Fruit fly (Drosophila melanogaster) whole organism, embryonic: Measurements from ENCODE around the gene CG13700.

Source experiments
- CG10274 ChIP-seq: fragments of 200-800 bp; sonication (Bioruptor generic); optimal IDR thresholded peaks from 3 replicates; lab custom pipeline; 2017; ENCODE audit warnings: missing biosample characterization, mild to moderate bottlenecking, missing genetic modification characterization
- CG16813 ChIP-seq: fragments of 200-800 bp; sonication (Bioruptor generic); IDR thresholded peaks from 3 replicates; pipeline ENCODE4 v1.3.6; 2022; ENCODE audit warnings: missing biosample characterization, missing genetic modification characterization; ENCODE audit not compliant: partially characterized antibody
- CG31224 ChIP-seq: fragments of 200-800 bp; sonication (Bioruptor generic); IDR thresholded peaks from 2 replicates; pipeline ENCODE4 v1.3.6; 2022; ENCODE audit warnings: missing biosample characterization, missing genetic modification characterization
- CG6689 ChIP-seq: fragments of 200-800 bp; sonication (Bioruptor generic); IDR thresholded peaks from 2 replicates; pipeline ENCODE4 v1.3.6; 2022; ENCODE audit warnings: missing biosample characterization, missing genetic modification characterization
- CG6765 ChIP-seq: fragments of 200-800 bp; sonication (Bioruptor generic); optimal IDR thresholded peaks from 3 replicates; lab custom pipeline; 2017; ENCODE audit warnings: missing biosample characterization, mild to moderate bottlenecking, missing genetic modification characterization
- CG9932 ChIP-seq: fragments of 200-800 bp; sonication (Bioruptor generic); IDR thresholded peaks from 2 replicates; pipeline ENCODE4 v1.3.6; 2022; ENCODE audit warnings: missing biosample characterization, missing genetic modification characterization
- HLHmδ ChIP-seq: fragments of 200-800 bp; sonication (Bioruptor generic); optimal IDR thresholded peaks from 2 replicates; lab custom pipeline; 2018; ENCODE audit warnings: missing biosample characterization, mild to moderate bottlenecking, missing genetic modification characterization, moderate library complexity
- Lpt ChIP-seq: fragments of >200 bp; optimal IDR thresholded peaks from 2 replicates; lab custom pipeline; 2018; ENCODE audit warnings: missing biosample characterization, missing genetic modification characterization
- inv ChIP-seq: fragments of 200-800 bp; sonication (Bioruptor generic); IDR thresholded peaks from 2 replicates; pipeline ENCODE4 v1.3.6; 2022; ENCODE audit warnings: missing biosample characterization, missing genetic modification characterization; ENCODE audit not compliant: partially characterized antibody
- sd ChIP-seq: fragments of 200-800 bp; sonication (Bioruptor generic); optimal IDR thresholded peaks from 3 replicates; lab custom pipeline; 2018; ENCODE audit warnings: missing biosample characterization, mild to moderate bottlenecking, missing genetic modification characterization, moderate library complexity
- slp2 ChIP-seq: fragments of 200-800 bp; sonication (Bioruptor generic); optimal IDR thresholded peaks from 2 replicates; lab custom pipeline; 2016; ENCODE audit warnings: missing biosample characterization, missing genetic modification characterization
- stwl ChIP-seq: fragments of 200-800 bp; sonication (Bioruptor generic); optimal IDR thresholded peaks from 3 replicates; lab custom pipeline; 2018; ENCODE audit warnings: missing biosample characterization, mild to moderate bottlenecking, missing genetic modification characterization, moderate library complexity
- vnd ChIP-seq: fragments of 200-800 bp; sonication (Bioruptor generic); IDR thresholded peaks from 3 replicates; pipeline ENCODE4 v1.3.6; 2022; ENCODE audit warnings: missing biosample characterization, missing genetic modification characterization; ENCODE audit not compliant: partially characterized antibody

DNA sequence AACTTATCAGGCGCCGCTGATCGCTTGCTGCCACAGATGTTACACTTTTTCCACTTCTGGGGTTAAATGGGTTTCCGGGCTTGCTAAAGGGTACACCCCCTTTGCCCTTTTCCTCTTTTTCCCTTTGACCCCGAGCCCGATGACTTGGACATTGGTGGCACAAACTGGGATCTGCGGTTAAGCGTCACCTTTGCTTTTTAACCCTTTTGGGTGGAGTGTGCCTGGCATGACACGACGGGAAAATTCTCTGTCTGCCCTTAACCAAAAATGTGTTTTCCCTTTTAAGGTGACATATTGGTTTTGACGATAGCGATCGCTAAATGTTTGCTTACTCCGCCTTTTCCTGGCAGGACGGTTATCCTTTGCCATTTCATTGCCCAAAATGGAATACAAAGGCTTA, 961 bp upstream of the CG13700 start:
- TF ChIP-seq CG10274 (GFP tag; lab: Kevin White, UChicago) = no peak
- TF ChIP-seq CG16813 (GFP tag; lab: Robert Waterston, UW) = no peak
- TF ChIP-seq CG9932 = no peak
- TF ChIP-seq HLHmδ (GFP tag; lab: Kevin White, UChicago) = no peak
- TF ChIP-seq sd (tag; lab: Kevin White, UChicago) = no peak
- no peak for TF ChIP-seq CG6689 (GFP tag; lab: Robert Waterston, UW)
- TF ChIP-seq inv (GFP tag; lab: Robert Waterston, UW) = no peak
- TF ChIP-seq Lpt (GFP tag; lab: Kevin White, UChicago) = no peak
- TF ChIP-seq CG31224 = no peak
- TF ChIP-seq vnd (GFP tag; lab: Robert Waterston, UW) = no peak
- no peak for TF ChIP-seq stwl (tag; lab: Kevin White, UChicago)
- no peak for TF ChIP-seq CG6765 (GFP tag; lab: Kevin White, UChicago)
- no peak for TF ChIP-seq slp2
